Worm (Caenorhabditis elegans): ENCODE data around the gene ubc-18.

DNA sequence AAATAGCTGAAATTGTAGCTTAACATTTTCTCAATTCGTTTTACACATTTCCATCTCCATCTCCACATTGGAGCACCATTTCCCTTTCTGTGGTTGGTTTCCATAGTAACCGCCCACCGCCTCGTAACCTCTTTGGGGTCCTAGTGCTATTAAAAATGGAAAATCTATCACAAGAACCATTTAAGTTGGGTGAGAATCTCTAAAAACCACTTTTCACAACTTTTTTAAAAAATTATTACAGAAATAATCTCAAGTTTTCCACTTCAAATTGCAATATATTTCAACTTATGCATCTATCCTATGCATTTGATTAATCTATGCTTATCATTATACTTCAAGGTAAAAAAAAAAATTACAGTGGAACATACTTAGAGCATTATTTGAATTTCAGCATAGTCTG, 1.6 kb upstream of the ubc-18 start, which contains the start of gene tmem-17:
- TF ChIP-seq unc-62 (GFP tag; optimal IDR thresholded peaks at IDR 0.05) (no peak), snpc-4 (tag; optimal IDR thresholded peaks at IDR 0.05) (no peak), efl-1 (optimal IDR thresholded peaks at IDR 0.05) (no peak), efl-1 (GFP tag; optimal IDR thresholded peaks at IDR 0.05 in 1 of 2) (no peak), lin-39 (tag; optimal IDR thresholded peaks at IDR 0.05) (no peak), nhr-12 (tag; optimal IDR thresholded peaks at IDR 0.05) (no peak), fos-1 (tag; optimal IDR thresholded peaks at IDR 0.05) (no peak), pag-3 (tag; optimal IDR thresholded peaks at IDR 0.05; ENCODE audit: borderline replicate concordance, insufficient read depth) (no peak), mab-9 (GFP tag; IDR thresholded peaks at IDR 0.05) (no peak), jun-1 (tag; optimal IDR thresholded peaks at IDR 0.05) (no peak), fkh-10 (GFP tag; optimal IDR thresholded peaks at IDR 0.05) (no peak), dpl-1 (GFP tag; optimal IDR thresholded peaks at IDR 0.05) (no peak)
